Fruit fly (Drosophila melanogaster) whole organism, wandering third instar larva: ENCODE data around the gene CG32237.

Experiments
- Abd-B ChIP-seq: fragments of >200 bp; optimal IDR thresholded peaks from 2 replicates; lab custom pipeline; 2017; ENCODE audit warnings: missing biosample characterization, missing genetic modification characterization
- CG32264 ChIP-seq: fragments of 200-800 bp; sonication (Bioruptor generic); optimal IDR thresholded peaks from 2 replicates; lab custom pipeline; 2016; ENCODE audit warnings: missing biosample characterization, missing genetic modification characterization
- CG9705 ChIP-seq: fragments of 200-800 bp; sonication (Bioruptor generic); optimal IDR thresholded peaks from 2 replicates; lab custom pipeline; 2018; ENCODE audit warnings: missing biosample characterization, mild to moderate bottlenecking, missing genetic modification characterization
- CrebA ChIP-seq: fragments of 200-800 bp; sonication (Bioruptor generic); optimal IDR thresholded peaks from 2 replicates; lab custom pipeline; 2016; ENCODE audit warnings: missing biosample characterization, mild to moderate bottlenecking, missing genetic modification characterization, borderline replicate concordance
- Dfd ChIP-seq: fragments of >200 bp; optimal IDR thresholded peaks from 2 replicates; lab custom pipeline; 2017; ENCODE audit warnings: missing biosample characterization, missing genetic modification characterization
- Dif ChIP-seq: fragments of 200-275, 200-300 bp; sonication (Bioruptor generic); optimal IDR thresholded peaks from 2 replicates; lab custom pipeline; 2018; ENCODE audit warnings: missing biosample characterization, missing genetic modification characterization; ENCODE audit not compliant: partially characterized antibody
- GATAd ChIP-seq: sonication (Bioruptor generic); optimal IDR thresholded peaks from 2 replicates; lab custom pipeline; 2016; ENCODE audit warnings: missing biosample characterization, missing genetic modification characterization
- HLH106 ChIP-seq: fragments of 200-800 bp; optimal IDR thresholded peaks from 3 replicates; lab custom pipeline; 2019; ENCODE audit warnings: missing biosample characterization, mild to moderate bottlenecking, missing genetic modification characterization, moderate library complexity
- Hnf4 ChIP-seq: fragments of 200-800 bp; sonication (Bioruptor generic); optimal IDR thresholded peaks from 2 replicates; lab custom pipeline; 2016; ENCODE audit warnings: missing biosample characterization, mild to moderate bottlenecking, missing genetic modification characterization
- Hr78 ChIP-seq: fragments of >200 bp; optimal IDR thresholded peaks from 2 replicates; lab custom pipeline; 2017; ENCODE audit warnings: missing biosample characterization, missing genetic modification characterization
- Hr83 ChIP-seq: fragments of 200-300 bp; sonication (Bioruptor generic); optimal IDR thresholded peaks from 2 replicates; lab custom pipeline; 2016; ENCODE audit warnings: missing biosample characterization, mild to moderate bottlenecking, missing genetic modification characterization, moderate library complexity; ENCODE audit not compliant: poor library complexity, severe bottlenecking
- Jra ChIP-seq: sonication (Bioruptor generic); optimal IDR thresholded peaks from 2 replicates; lab custom pipeline; 2016; ENCODE audit warnings: missing biosample characterization, missing genetic modification characterization
- Mio ChIP-seq: sonication (Bioruptor generic); optimal IDR thresholded peaks from 2 replicates; lab custom pipeline; 2016; ENCODE audit warnings: missing biosample characterization, missing genetic modification characterization
- Myc ChIP-seq: fragments of >200 bp; optimal IDR thresholded peaks from 2 replicates; lab custom pipeline; 2017
- N ChIP-seq: fragments of >200 bp; optimal IDR thresholded peaks from 2 replicates; lab custom pipeline; 2018; ENCODE audit warnings: missing biosample characterization, missing external identifiers, missing genetic modification characterization
- OdsH ChIP-seq: fragments of 200-800 bp; sonication (Bioruptor generic); optimal IDR thresholded peaks from 2 replicates; lab custom pipeline; 2016; ENCODE audit warnings: missing biosample characterization, mild to moderate bottlenecking, missing genetic modification characterization
- Rel ChIP-seq, 2 experiments: fragments of 200-800 bp; sonication (Bioruptor generic) in 1 of 2; optimal IDR thresholded peaks; 2 replicates in 1 of 2; 3 replicates in 1 of 2; lab custom pipeline; 2016 to 2019; ENCODE audit warnings: mild to moderate bottlenecking in 2 of 2, missing biosample characterization in 2 of 2, missing genetic modification characterization in 2 of 2, moderate library complexity in 1 of 2
- Sp1 ChIP-seq: fragments of 200-800 bp; sonication (Bioruptor generic); optimal IDR thresholded peaks from 3 replicates; lab custom pipeline; 2019; ENCODE audit warnings: missing biosample characterization, mild to moderate bottlenecking, missing genetic modification characterization, moderate library complexity
- Vsx2 ChIP-seq: fragments of 200-300, 225-300 bp; sonication (Bioruptor generic); optimal IDR thresholded peaks from 2 replicates; lab custom pipeline; 2018; ENCODE audit warnings: missing biosample characterization, missing genetic modification characterization; ENCODE audit not compliant: partially characterized antibody
- br ChIP-seq: fragments of 200-800 bp; sonication (Bioruptor generic); optimal IDR thresholded peaks from 2 replicates; lab custom pipeline; 2016; ENCODE audit warnings: missing biosample characterization, missing genetic modification characterization
- brk ChIP-seq: fragments of 200-800 bp; sonication (Bioruptor generic); optimal IDR thresholded peaks from 2 replicates; lab custom pipeline; 2016; ENCODE audit warnings: missing biosample characterization, mild to moderate bottlenecking, missing genetic modification characterization
- dl ChIP-seq, 2 experiments: fragments of 175-275, 200-275 bp in 1 of 2; fragments of 200-275 bp in 1 of 2; sonication (Bioruptor generic); optimal IDR thresholded peaks; lab custom pipeline; 2018; ENCODE audit warnings: mild to moderate bottlenecking in 2 of 2, missing biosample characterization in 2 of 2, missing genetic modification characterization in 2 of 2, moderate library complexity in 2 of 2; ENCODE audit not compliant: partially characterized antibody in 2 of 2, insufficient read depth in 1 of 2
- dmrt93B ChIP-seq: fragments of 200-800 bp; sonication (Bioruptor generic); optimal IDR thresholded peaks from 2 replicates; lab custom pipeline; 2018; ENCODE audit warnings: missing biosample characterization, mild to moderate bottlenecking, missing genetic modification characterization
- dsf ChIP-seq: sonication (Bioruptor generic); optimal IDR thresholded peaks from 2 replicates; lab custom pipeline; 2016; ENCODE audit warnings: missing biosample characterization, missing genetic modification characterization, borderline replicate concordance
- ey ChIP-seq: fragments of 200-800 bp; sonication (Bioruptor generic); optimal IDR thresholded peaks from 2 replicates; lab custom pipeline; 2016; ENCODE audit warnings: missing biosample characterization, missing genetic modification characterization
- foxo ChIP-seq, 2 experiments: fragments of 200-800 bp; sonication (Bioruptor generic); optimal IDR thresholded peaks; 2 replicates in 1 of 2; 3 replicates in 1 of 2; lab custom pipeline; 2016 to 2017; ENCODE audit warnings: missing biosample characterization in 2 of 2, missing genetic modification characterization in 2 of 2
- fru ChIP-seq: fragments of 200-800 bp; sonication (Bioruptor generic); optimal IDR thresholded peaks from 3 replicates; lab custom pipeline; 2016; ENCODE audit warnings: missing biosample characterization, mild to moderate bottlenecking, missing genetic modification characterization
- h ChIP-seq: fragments of 200-800 bp; sonication (Bioruptor generic); optimal IDR thresholded peaks from 3 replicates; lab custom pipeline; 2016; ENCODE audit warnings: missing biosample characterization, mild to moderate bottlenecking, missing genetic modification characterization
- jim ChIP-seq: fragments of 175-275, 200-325 bp; sonication (Bioruptor generic); optimal IDR thresholded peaks from 2 replicates; lab custom pipeline; 2016; ENCODE audit warnings: missing biosample characterization, mild to moderate bottlenecking, missing genetic modification characterization
- lola ChIP-seq: fragments of >200 bp; optimal IDR thresholded peaks from 2 replicates; lab custom pipeline; 2017; ENCODE audit warnings: missing biosample characterization, missing genetic modification characterization
- pan ChIP-seq: fragments of >200 bp; optimal IDR thresholded peaks from 2 replicates; lab custom pipeline; 2017
- psq ChIP-seq: fragments of 200-800 bp; sonication (Bioruptor generic); optimal IDR thresholded peaks from 3 replicates; lab custom pipeline; 2017; ENCODE audit warnings: missing biosample characterization, mild to moderate bottlenecking, missing genetic modification characterization, moderate library complexity
- rgr ChIP-seq: fragments of 200-800 bp; sonication (Bioruptor generic); optimal IDR thresholded peaks from 3 replicates; lab custom pipeline; 2016; ENCODE audit warnings: missing biosample characterization, mild to moderate bottlenecking, missing genetic modification characterization
- sage ChIP-seq: fragments of 200-800 bp; sonication (Bioruptor generic); optimal IDR thresholded peaks from 2 replicates; lab custom pipeline; 2016; ENCODE audit warnings: missing biosample characterization, mild to moderate bottlenecking, missing genetic modification characterization
- sv ChIP-seq: fragments of 200-800 bp; sonication (Bioruptor generic); optimal IDR thresholded peaks from 3 replicates; lab custom pipeline; 2016; ENCODE audit warnings: missing biosample characterization, missing genetic modification characterization
- tai ChIP-seq: sonication (Bioruptor generic); optimal IDR thresholded peaks from 2 replicates; lab custom pipeline; 2016; ENCODE audit warnings: missing biosample characterization, missing genetic modification characterization
- usp ChIP-seq: fragments of >200 bp; optimal IDR thresholded peaks from 2 replicates; lab custom pipeline; 2017; ENCODE audit warnings: missing biosample characterization, missing genetic modification characterization
- woc ChIP-seq: sonication (Bioruptor generic); optimal IDR thresholded peaks from 2 replicates; lab custom pipeline; 2016; ENCODE audit warnings: missing biosample characterization, mild to moderate bottlenecking, missing genetic modification characterization

CG32237 gene

dm6 chr3L:4854153-4854552, 1.9 kb upstream of the CG32237 start:
- TF ChIP-seq pan (lab: Kevin White, UChicago) (no peak), HLH106 (tag; lab: Kevin White, UChicago) (peak; percentile 58), dl (GFP tag; optimal IDR thresholded peaks at IDR 0.05; lab: Kevin White, UChicago; ENCODE audit: insufficient read depth in 1 of 2, partially characterized antibody in 2 of 2) (no peak), Vsx2 (GFP tag; lab: Kevin White, UChicago) (no peak), jim (GFP tag; lab: Kevin White, UChicago) (no peak), br (GFP tag; lab: Kevin White, UChicago) (no peak), Hr78 (no peak), Sp1 (GFP tag; lab: Kevin White, UChicago) (peak; percentile 12), GATAd (no peak), Dif (GFP tag; lab: Kevin White, UChicago) (no peak), rgr (GFP tag; lab: Kevin White, UChicago) (no peak), lola (no peak), OdsH (GFP tag; lab: Kevin White, UChicago) (no peak), psq (no peak), CG32264 (GFP tag; lab: Kevin White, UChicago) (no peak), tai (GFP tag; lab: Kevin White, UChicago) (no peak), dmrt93B (peak; percentile 24), usp (no peak), Rel (GFP tag; optimal IDR thresholded peaks at IDR 0.05; lab: Kevin White, UChicago) (no peak), Rel (tag; optimal IDR thresholded peaks at IDR 0.05; lab: Kevin White, UChicago) (no peak), dsf (GFP tag; lab: Kevin White, UChicago) (no peak), sage (GFP tag; lab: Kevin White, UChicago) (no peak), CG9705 (GFP tag; lab: Kevin White, UChicago) (no peak), brk (GFP tag; lab: Kevin White, UChicago) (no peak), CrebA (no peak), N (no peak), Jra (no peak), foxo (GFP tag; optimal IDR thresholded peaks at IDR 0.05; lab: Kevin White, UChicago) (peak in 1 of 2 experiments; percentile 41), Dfd (GFP tag; lab: Kevin White, UChicago) (no peak), Abd-B (GFP tag; lab: Kevin White, UChicago) (no peak), Hr83 (no peak), Myc (no peak), sv (GFP tag; lab: Kevin White, UChicago) (no peak), woc (GFP tag; lab: Kevin White, UChicago) (no peak), Mio (GFP tag; lab: Kevin White, UChicago) (no peak), h (GFP tag; lab: Kevin White, UChicago) (peak; percentile 30), Hnf4 (no peak), ey (GFP tag; lab: Kevin White, UChicago) (no peak), fru (GFP tag; lab: Kevin White, UChicago) (peak; percentile 16)

DNA sequence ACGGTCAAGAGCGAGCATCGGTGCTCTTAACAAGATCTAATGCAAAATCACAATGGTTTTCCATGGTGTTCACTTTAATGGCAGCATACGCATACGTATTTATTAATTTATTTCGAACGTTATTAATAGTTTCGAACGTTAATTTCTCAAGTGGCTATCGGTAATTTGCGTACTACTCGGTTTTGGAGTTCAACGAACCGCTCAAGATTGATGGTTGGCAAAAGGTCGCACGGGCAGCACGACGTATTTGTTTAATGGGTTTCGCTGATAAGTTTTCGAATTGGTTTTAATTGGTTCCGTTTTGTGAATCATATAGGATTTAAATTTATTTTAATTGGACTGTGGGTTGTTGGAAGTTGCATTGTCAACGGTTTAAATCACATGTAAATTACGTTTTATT, 809 bp upstream of the CG32237 start:
- no peak for TF ChIP-seq Sp1 (GFP tag; lab: Kevin White, UChicago)
- TF ChIP-seq CrebA: no peak
- no peak for TF ChIP-seq woc (GFP tag; lab: Kevin White, UChicago)

DNA sequence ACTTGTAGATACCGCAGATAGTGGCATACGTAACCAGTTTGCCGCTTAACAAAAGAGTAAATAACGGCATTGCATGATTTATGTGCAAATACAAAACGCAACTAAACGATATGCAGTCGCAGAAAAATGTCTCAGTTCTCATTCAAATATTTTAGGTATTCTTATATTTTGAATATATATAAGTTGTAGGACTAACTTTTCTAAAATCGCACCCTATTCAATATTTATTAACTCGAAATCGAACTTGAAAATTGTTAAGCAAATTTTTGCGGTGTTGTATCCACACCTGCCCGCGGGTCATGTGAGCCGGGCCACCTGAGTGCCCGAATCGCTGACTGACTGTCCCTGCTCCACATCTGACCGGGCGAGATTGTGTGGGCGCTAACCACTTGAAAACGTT, 4.2 kb downstream of the CG32237 start:
- TF ChIP-seq dmrt93B (no peak), dl (GFP tag; optimal IDR thresholded peaks at IDR 0.05; lab: Kevin White, UChicago; ENCODE audit: insufficient read depth in 1 of 2, partially characterized antibody in 2 of 2) (no peak), woc (GFP tag; lab: Kevin White, UChicago) (no peak), sv (GFP tag; lab: Kevin White, UChicago) (no peak), Dif (GFP tag; lab: Kevin White, UChicago) (no peak), Hr78 (no peak), N (no peak), HLH106 (tag; lab: Kevin White, UChicago) (no peak), rgr (GFP tag; lab: Kevin White, UChicago) (no peak), GATAd (no peak), fru (GFP tag; lab: Kevin White, UChicago) (no peak), usp (no peak), psq (no peak), Rel (GFP tag; optimal IDR thresholded peaks at IDR 0.05; lab: Kevin White, UChicago) (no peak), Rel (tag; optimal IDR thresholded peaks at IDR 0.05; lab: Kevin White, UChicago) (no peak), brk (GFP tag; lab: Kevin White, UChicago) (no peak)
